Fruit fly (Drosophila melanogaster) whole organism, embryonic: ENCODE measurements around the gene Bx42.

Source experiments
- CG10147 ChIP-seq: fragments of 200-800 bp; sonication (Bioruptor generic); optimal IDR thresholded peaks from 2 replicates; lab custom pipeline; 2019; ENCODE audit warnings: missing biosample characterization, mild to moderate bottlenecking, missing genetic modification characterization, moderate library complexity
- CG1024 ChIP-seq: fragments of 200-800 bp; sonication (Bioruptor generic); IDR thresholded peaks from 2 replicates; pipeline ENCODE4 v1.3.6; 2022; ENCODE audit warnings: missing biosample characterization, missing genetic modification characterization
- CG11247 ChIP-seq: fragments of 200-800 bp; sonication (Bioruptor generic); IDR thresholded peaks from 2 replicates; pipeline ENCODE4 v1.3.6; 2022; ENCODE audit warnings: missing biosample characterization, missing genetic modification characterization
- CG11504 ChIP-seq: fragments of 200-800 bp; sonication (Bioruptor generic); optimal IDR thresholded peaks from 3 replicates; lab custom pipeline; 2019; ENCODE audit warnings: missing biosample characterization, mild to moderate bottlenecking, missing genetic modification characterization, moderate library complexity
- CG12104 ChIP-seq: fragments of 200-800 bp; sonication (Bioruptor generic); optimal IDR thresholded peaks from 3 replicates; lab custom pipeline; 2016; ENCODE audit warnings: missing biosample characterization, missing genetic modification characterization
- CG12659 ChIP-seq: fragments of 200-800 bp; sonication (Bioruptor generic); optimal IDR thresholded peaks from 3 replicates; lab custom pipeline; 2017; ENCODE audit warnings: mild to moderate bottlenecking, missing biosample characterization, missing genetic modification reagents, missing genetic modification characterization
- CG14014 ChIP-seq: fragments of 200-800 bp; sonication (Bioruptor generic); IDR thresholded peaks from 2 replicates; pipeline ENCODE4 v1.3.6; 2022; ENCODE audit warnings: missing biosample characterization, missing genetic modification characterization
- CG14965 ChIP-seq: fragments of 200-800 bp; sonication (Bioruptor generic); optimal IDR thresholded peaks from 2 replicates; lab custom pipeline; 2016; ENCODE audit warnings: missing biosample characterization, missing genetic modification characterization, borderline replicate concordance
- CG15073 ChIP-seq: fragments of 200-800 bp; sonication (Bioruptor generic); optimal IDR thresholded peaks from 2 replicates; lab custom pipeline; 2016; ENCODE audit warnings: missing biosample characterization, missing genetic modification characterization
- CG15479 ChIP-seq: fragments of 200-800 bp; sonication (Bioruptor generic); optimal IDR thresholded peaks from 3 replicates; lab custom pipeline; 2019; ENCODE audit warnings: missing biosample characterization, mild to moderate bottlenecking, missing genetic modification characterization, moderate library complexity
- CG15696 ChIP-seq: fragments of 200-800 bp; sonication (Bioruptor generic); optimal IDR thresholded peaks from 2 replicates; lab custom pipeline; 2019; ENCODE audit warnings: missing biosample characterization, mild to moderate bottlenecking, missing genetic modification characterization, moderate library complexity
- CG18262 ChIP-seq: fragments of 200-800 bp; optimal IDR thresholded peaks from 3 replicates; lab custom pipeline; 2019; ENCODE audit warnings: missing biosample characterization, mild to moderate bottlenecking, missing genetic modification characterization, moderate library complexity
- CG30403 ChIP-seq: fragments of 200-800 bp; sonication (Bioruptor generic); optimal IDR thresholded peaks from 3 replicates; lab custom pipeline; 2016; ENCODE audit warnings: missing biosample characterization, missing genetic modification characterization
- CG31441 ChIP-seq: fragments of 200-800 bp; sonication (Bioruptor generic); IDR thresholded peaks from 2 replicates; pipeline ENCODE4 v1.3.6; 2022; ENCODE audit warnings: missing biosample characterization, missing genetic modification characterization
- CG4328 ChIP-seq: fragments of 200-800 bp; sonication (Bioruptor generic); optimal IDR thresholded peaks from 3 replicates; lab custom pipeline; 2017; ENCODE audit warnings: missing biosample characterization, missing genetic modification reagents, missing genetic modification characterization
- CG43689 ChIP-seq: fragments of 200-800 bp; sonication (Bioruptor generic); IDR thresholded peaks from 2 replicates; pipeline ENCODE4 v1.3.6; 2022; ENCODE audit warnings: missing biosample characterization, missing genetic modification characterization
- CG6765 ChIP-seq: fragments of 200-800 bp; sonication (Bioruptor generic); optimal IDR thresholded peaks from 3 replicates; lab custom pipeline; 2017; ENCODE audit warnings: missing biosample characterization, mild to moderate bottlenecking, missing genetic modification characterization
- CG6791 ChIP-seq: fragments of 200-800 bp; sonication (Bioruptor generic); IDR thresholded peaks from 3 replicates; pipeline ENCODE4 v1.3.6; 2022; ENCODE audit warnings: missing biosample characterization, missing genetic modification characterization; ENCODE audit not compliant: partially characterized antibody
- CG6813 ChIP-seq: fragments of 200-800 bp; sonication (Bioruptor generic); optimal IDR thresholded peaks from 2 replicates; lab custom pipeline; 2017; ENCODE audit warnings: missing biosample characterization, missing genetic modification characterization, mild to moderate bottlenecking, moderate library complexity, missing genetic modification reagents
- CG7963 ChIP-seq: fragments of 200-800 bp; sonication (Bioruptor generic); IDR thresholded peaks from 3 replicates; pipeline ENCODE4 v1.3.6; 2022; ENCODE audit warnings: missing biosample characterization, missing genetic modification characterization; ENCODE audit not compliant: partially characterized antibody
- CG8359 ChIP-seq: fragments of 200-800 bp; sonication (Bioruptor generic); optimal IDR thresholded peaks from 2 replicates; lab custom pipeline; 2017; ENCODE audit warnings: missing biosample characterization, mild to moderate bottlenecking, missing genetic modification characterization, borderline replicate concordance
- CG9609 ChIP-seq: fragments of 200-800 bp; sonication (Bioruptor generic); optimal IDR thresholded peaks from 3 replicates; lab custom pipeline; 2016; ENCODE audit warnings: missing biosample characterization, missing genetic modification characterization
- D19B ChIP-seq: fragments of 200-800 bp; sonication (Bioruptor generic); optimal IDR thresholded peaks from 2 replicates; lab custom pipeline; 2017; ENCODE audit warnings: missing biosample characterization, mild to moderate bottlenecking, missing genetic modification characterization
- Dbx ChIP-seq: fragments of 200-800 bp; sonication (Bioruptor generic); IDR thresholded peaks from 3 replicates; pipeline ENCODE4 v1.3.6; 2022; ENCODE audit warnings: missing biosample characterization, missing genetic modification characterization
- Elba2 ChIP-seq: fragments of 200-800 bp; sonication (Bioruptor generic); optimal IDR thresholded peaks from 3 replicates; lab custom pipeline; 2016; ENCODE audit warnings: missing biosample characterization, missing genetic modification characterization
- Hmx ChIP-seq: fragments of 200-800 bp; sonication (Bioruptor generic); optimal IDR thresholded peaks from 2 replicates; lab custom pipeline; 2016; ENCODE audit warnings: missing biosample characterization, missing genetic modification characterization
- Opbp ChIP-seq: fragments of 200-800 bp; sonication (Bioruptor generic); IDR thresholded peaks from 3 replicates; pipeline ENCODE4 v1.3.6; 2022; ENCODE audit warnings: missing biosample characterization, missing genetic modification characterization; ENCODE audit not compliant: partially characterized antibody
- Ptx1 ChIP-seq: fragments of 200-800 bp; sonication (Bioruptor generic); IDR thresholded peaks from 2 replicates; pipeline ENCODE4 v1.3.6; 2022; ENCODE audit warnings: missing biosample characterization, missing genetic modification characterization
- Usf ChIP-seq: fragments of 200-800 bp; sonication (Bioruptor generic); optimal IDR thresholded peaks from 2 replicates; lab custom pipeline; 2017; ENCODE audit warnings: missing genotype, missing biosample characterization, missing genetic modification characterization
- Vsx1 ChIP-seq: fragments of 200-800 bp; sonication (Bioruptor generic); optimal IDR thresholded peaks from 2 replicates; lab custom pipeline; 2017; ENCODE audit warnings: missing biosample characterization, mild to moderate bottlenecking, missing genetic modification characterization, missing genetic modification reagents
- ato ChIP-seq: fragments of 200-800 bp; sonication (Bioruptor generic); IDR thresholded peaks from 2 replicates; pipeline ENCODE4 v1.3.6; 2022; ENCODE audit warnings: missing biosample characterization, missing genetic modification characterization; ENCODE audit not compliant: partially characterized antibody
- chn ChIP-seq: fragments of 200-800 bp; sonication (Bioruptor generic); optimal IDR thresholded peaks from 2 replicates; lab custom pipeline; 2016; ENCODE audit warnings: missing biosample characterization, missing genetic modification characterization
- fd102C ChIP-seq: fragments of 200-800 bp; sonication (Bioruptor generic); optimal IDR thresholded peaks from 2 replicates; lab custom pipeline; 2018; ENCODE audit warnings: missing biosample characterization, mild to moderate bottlenecking, missing genetic modification characterization, moderate library complexity
- fu2 ChIP-seq: fragments of 200-800 bp; sonication (Bioruptor generic); optimal IDR thresholded peaks from 2 replicates; lab custom pipeline; 2016; ENCODE audit warnings: missing biosample characterization, missing genetic modification characterization
- gcm ChIP-seq: fragments of 200-800 bp; sonication (Bioruptor generic); optimal IDR thresholded peaks from 2 replicates; lab custom pipeline; 2019; ENCODE audit warnings: missing biosample characterization, mild to moderate bottlenecking, missing genetic modification characterization, moderate library complexity
- hkb ChIP-seq, 2 experiments: fragments of 200-800 bp in 1 of 2; fragments of >200 bp in 1 of 2; sonication (Bioruptor generic) in 1 of 2; IDR thresholded peaks in 1 of 2; optimal IDR thresholded peaks in 1 of 2; 2 replicates each; pipeline versions ENCODE4 v1.3.6 to Lab custom; 2017 to 2022; ENCODE audit warnings: missing biosample characterization in 1 of 2, missing genetic modification characterization in 1 of 2
- insv ChIP-seq, 2 experiments: fragments of 200-800 bp; sonication (Bioruptor generic); optimal IDR thresholded peaks; 3 replicates each; lab custom pipeline; 2016 to 2018; ENCODE audit warnings: missing biosample characterization in 2 of 2, missing genetic modification characterization in 2 of 2
- ken ChIP-seq: fragments of 200-800 bp; sonication (Bioruptor generic); IDR thresholded peaks from 3 replicates; pipeline ENCODE4 v1.3.6; 2022; ENCODE audit warnings: missing biosample characterization, missing genetic modification characterization
- klu ChIP-seq: fragments of 200-800 bp; sonication (Bioruptor generic); IDR thresholded peaks from 2 replicates; pipeline ENCODE4 v1.3.6; 2022; ENCODE audit warnings: missing biosample characterization, missing genetic modification characterization
- lola ChIP-seq, 3 experiments: fragments of >200 bp in 2 of 3; fragments of 200-800 bp in 1 of 3; sonication (Bioruptor generic) in 1 of 3; optimal IDR thresholded peaks; 2 replicates each; lab custom pipeline; 2017 to 2019; ENCODE audit warnings: missing biosample characterization in 3 of 3, missing genetic modification characterization in 3 of 3, mild to moderate bottlenecking in 1 of 3, moderate library complexity in 1 of 3
- maf-S ChIP-seq: fragments of 200-800 bp; sonication (Bioruptor generic); optimal IDR thresholded peaks from 2 replicates; lab custom pipeline; 2016; ENCODE audit warnings: missing biosample characterization, missing genetic modification characterization
- nau ChIP-seq: fragments of 200-800 bp; sonication (Bioruptor generic); optimal IDR thresholded peaks from 3 replicates; lab custom pipeline; 2017; ENCODE audit warnings: missing biosample characterization, mild to moderate bottlenecking, missing genetic modification characterization, missing genetic modification reagents
- oc ChIP-seq: fragments of 200-800 bp; sonication (Bioruptor generic); optimal IDR thresholded peaks from 2 replicates; lab custom pipeline; 2018; ENCODE audit warnings: missing biosample characterization, mild to moderate bottlenecking, missing genetic modification characterization, moderate library complexity
- sima ChIP-seq: fragments of 200-800 bp; sonication (Bioruptor generic); optimal IDR thresholded peaks from 2 replicates; lab custom pipeline; 2016; ENCODE audit warnings: missing biosample characterization, missing genetic modification characterization
- so ChIP-seq: fragments of 200-800 bp; sonication (Bioruptor generic); IDR thresholded peaks from 3 replicates; pipeline ENCODE4 v1.3.6; 2022; ENCODE audit warnings: missing biosample characterization, missing genetic modification characterization
- sob ChIP-seq: fragments of 200-800 bp; sonication (Bioruptor generic); IDR thresholded peaks from 2 replicates; pipeline ENCODE4 v1.3.6; 2022; ENCODE audit warnings: missing biosample characterization, missing genetic modification characterization
- tin ChIP-seq: fragments of 200-800 bp; sonication (Bioruptor generic); optimal IDR thresholded peaks from 3 replicates; lab custom pipeline; 2016; ENCODE audit warnings: missing biosample characterization, missing genetic modification characterization
- tna ChIP-seq: fragments of 200-800 bp; sonication (Bioruptor generic); IDR thresholded peaks from 2 replicates; pipeline ENCODE4 v1.3.6; 2022; ENCODE audit warnings: missing biosample characterization, missing genetic modification characterization; ENCODE audit not compliant: partially characterized antibody
- zen ChIP-seq: fragments of 200-800 bp; sonication (Bioruptor generic); optimal IDR thresholded peaks from 3 replicates; lab custom pipeline; 2018; ENCODE audit warnings: missing biosample characterization, mild to moderate bottlenecking, missing genetic modification characterization, moderate library complexity

Bx42 gene

dm6 chrX:9080962-9081361 lies 25.4 kb downstream of the Bx42 start, which contains the start of the genes CG7246 and HP1b (continued):
- TF ChIP-seq maf-S (peak; percentile 29), Dbx (GFP tag; lab: Robert Waterston, UW) (peak; percentile 77), klu (GFP tag; lab: Robert Waterston, UW) (peak; percentile 56; the same call in 1 of the 2 replicates), Hmx (no peak), chn (GFP tag; lab: Kevin White, UChicago) (no peak), CG1024 (GFP tag; lab: Robert Waterston, UW) (peak; percentile 35; the same call in 1 of the 2 replicates), Opbp (GFP tag; lab: Robert Waterston, UW) (peak; percentile 54; the same call in 2 of the 3 replicates), CG15479 (GFP tag; lab: Kevin White, UChicago) (no peak), ato (peak; percentile 57; the same call in 1 of the 2 replicates), CG30403 (GFP tag; lab: Kevin White, UChicago) (peak; percentile 74), CG12104 (GFP tag; lab: Kevin White, UChicago) (peak; percentile 40), tna (GFP tag; lab: Robert Waterston, UW) (no peak), CG14965 (GFP tag; lab: Kevin White, UChicago) (no peak), CG6791 (GFP tag; lab: Robert Waterston, UW) (peak; percentile 58; the same call in 1 of the 3 replicates), zen (tag; lab: Kevin White, UChicago) (peak; percentile 54), nau (GFP tag; lab: Kevin White, UChicago) (peak; percentile 24), CG6765 (peak; percentile 30), insv (GFP tag; optimal IDR thresholded peaks at IDR 0.05; lab: Kevin White, UChicago) (peak in 1 of 2 experiments; percentile 12), CG15073 (GFP tag; lab: Kevin White, UChicago) (no peak), D19B (peak; percentile 26), fu2 (GFP tag; lab: Kevin White, UChicago) (peak; percentile 33), oc (peak; percentile 3), CG8359 (no peak), fd102C (no peak), hkb (optimal IDR thresholded peaks at IDR 0.05; lab: Kevin White, UChicago) (no peak), hkb (GFP tag; IDR thresholded peaks at IDR 0.05; lab: Robert Waterston, UW) (peak; percentile 70), Vsx1 (GFP tag; lab: Kevin White, UChicago) (peak; percentile 42), CG14014 (GFP tag; lab: Robert Waterston, UW) (peak; percentile 75), CG10147 (GFP tag; lab: Kevin White, UChicago) (peak; percentile 78), CG4328 (GFP tag; lab: Kevin White, UChicago) (peak; percentile 39), so (GFP tag; lab: Robert Waterston, UW) (peak; percentile 62; the same call in 1 of the 3 replicates), CG11504 (tag; lab: Kevin White, UChicago) (peak; percentile 70), Usf (GFP tag; lab: Kevin White, UChicago) (no peak), CG15696 (tag; lab: Kevin White, UChicago) (peak; percentile 58), Elba2 (GFP tag; lab: Kevin White, UChicago) (no peak), CG18262 (tag; lab: Kevin White, UChicago) (peak; percentile 69), CG9609 (GFP tag; lab: Kevin White, UChicago) (peak; percentile 46), lola (GFP tag; optimal IDR thresholded peaks at IDR 0.05; lab: Kevin White, UChicago) (peak in 1 of 3 experiments; percentile 56), CG11247 (GFP tag; lab: Robert Waterston, UW) (peak; percentile 71), CG43689 (GFP tag; lab: Robert Waterston, UW) (no peak), sob (GFP tag; lab: Robert Waterston, UW) (peak; percentile 89), ken (GFP tag; lab: Robert Waterston, UW) (peak; percentile 75), CG7963 (GFP tag; lab: Robert Waterston, UW) (peak; percentile 34; the same call in 1 of the 3 replicates), tin (GFP tag; lab: Kevin White, UChicago) (peak; percentile 72), gcm (GFP tag; lab: Kevin White, UChicago) (peak; percentile 64), CG31441 (GFP tag; lab: Robert Waterston, UW) (peak; percentile 69), sima (GFP tag; lab: Kevin White, UChicago) (no peak), CG6813 (GFP tag; lab: Kevin White, UChicago) (no peak), Ptx1 (GFP tag; lab: Robert Waterston, UW) (peak; percentile 84), CG12659 (GFP tag; lab: Kevin White, UChicago) (peak; percentile 69)
